Fruit fly (Drosophila melanogaster) Kc167 (cell line): ENCODE data around the gene Sry-delta.

Experiments
- Myc ChIP-seq: fragments of >200 bp; optimal IDR thresholded peaks from 2 replicates; lab custom pipeline; 2017; ENCODE audit warnings: missing external identifiers
- Sin3A ChIP-seq: fragments of >200 bp; optimal IDR thresholded peaks from 2 replicates; lab custom pipeline; 2018; ENCODE audit warnings: missing external identifiers
- h ChIP-seq: fragments of >200 bp; optimal IDR thresholded peaks from 3 replicates; lab custom pipeline; 2018; ENCODE audit warnings: missing external identifiers
- insv ChIP-seq: fragments of >200 bp; optimal IDR thresholded peaks from 3 replicates; lab custom pipeline; 2018; ENCODE audit warnings: missing external identifiers
- psq ChIP-seq: fragments of >200 bp; optimal IDR thresholded peaks from 2 replicates; lab custom pipeline; 2017; ENCODE audit warnings: missing external identifiers
- ttk ChIP-seq: sonication (Bioruptor generic); optimal IDR thresholded peaks from 2 replicates; lab custom pipeline; 2017; ENCODE audit warnings: missing external identifiers

Gene Sry-delta

dm6 chr3R:30060451-30061153 is 17.5 kb downstream of the Sry-delta start:
- no peak for TF ChIP-seq Sin3A (lab: Kevin White, UChicago)
- TF ChIP-seq h, result no peak
- no peak for TF ChIP-seq psq (lab: Kevin White, UChicago)
- TF ChIP-seq insv, result no peak
- TF ChIP-seq ttk (lab: Kevin White, UChicago), result no peak
- no peak for TF ChIP-seq Myc (lab: Kevin White, UChicago)

dm6 chr3R:30061154-30061482 is 18.0 kb downstream of the Sry-delta start:
- TF ChIP-seq h, result no peak
- no peak for TF ChIP-seq Myc (lab: Kevin White, UChicago)
- TF ChIP-seq psq (lab: Kevin White, UChicago), result no peak
- TF ChIP-seq insv, result no peak
- no peak for TF ChIP-seq Sin3A (lab: Kevin White, UChicago)
- no peak for TF ChIP-seq ttk (lab: Kevin White, UChicago)

- no peak for TF ChIP-seq ttk (lab: Kevin White, UChicago)
- TF ChIP-seq psq (lab: Kevin White, UChicago), result no peak
- no peak for TF ChIP-seq insv
- no peak for TF ChIP-seq h
- TF ChIP-seq Sin3A (lab: Kevin White, UChicago), result no peak
- TF ChIP-seq Myc (lab: Kevin White, UChicago), result no peak
Observed at dm6 chr3R:30061980-30062379, 18.8 kb downstream of the Sry-delta start.

dm6 chr3R:30062543-30062942 is 19.4 kb downstream of the Sry-delta start:
- no peak for TF ChIP-seq h
- no peak for TF ChIP-seq Myc (lab: Kevin White, UChicago)
- no peak for TF ChIP-seq Sin3A (lab: Kevin White, UChicago)
- TF ChIP-seq psq (lab: Kevin White, UChicago), result no peak
- TF ChIP-seq ttk (lab: Kevin White, UChicago), result no peak
- TF ChIP-seq insv, result no peak

- TF ChIP-seq Sin3A (lab: Kevin White, UChicago) (no peak), psq (lab: Kevin White, UChicago) (no peak), h (no peak), insv (no peak), ttk (lab: Kevin White, UChicago) (no peak), Myc (lab: Kevin White, UChicago) (no peak)
Observed at dm6 chr3R:30063704-30064103, 20.6 kb downstream of the Sry-delta start.

- TF ChIP-seq psq (lab: Kevin White, UChicago) (no peak), Sin3A (lab: Kevin White, UChicago) (no peak), insv (no peak), ttk (lab: Kevin White, UChicago) (no peak), Myc (lab: Kevin White, UChicago) (no peak), h (no peak)
Observed at dm6 chr3R:30066004-30066403, 22.9 kb downstream of the Sry-delta start.

dm6 chr3R:30070198-30070597 is 27.1 kb downstream of the Sry-delta start:
- TF ChIP-seq h, result no peak
- no peak for TF ChIP-seq psq (lab: Kevin White, UChicago)
- no peak for TF ChIP-seq Myc (lab: Kevin White, UChicago)
- TF ChIP-seq Sin3A (lab: Kevin White, UChicago), result no peak
- no peak for TF ChIP-seq insv
- TF ChIP-seq ttk (lab: Kevin White, UChicago), result no peak

- no peak for TF ChIP-seq psq (lab: Kevin White, UChicago)
Observed at dm6 chr3R:30071827-30072226, 28.7 kb downstream of the Sry-delta start.

- no peak for TF ChIP-seq Myc (lab: Kevin White, UChicago)
- TF ChIP-seq psq (lab: Kevin White, UChicago), result no peak
- no peak for TF ChIP-seq ttk (lab: Kevin White, UChicago)
- no peak for TF ChIP-seq insv
- TF ChIP-seq Sin3A (lab: Kevin White, UChicago), result no peak
- no peak for TF ChIP-seq h
Observed at dm6 chr3R:30076088-30076487, 32.9 kb downstream of the Sry-delta start.

- no peak for TF ChIP-seq Myc (lab: Kevin White, UChicago)
- no peak for TF ChIP-seq psq (lab: Kevin White, UChicago)
- TF ChIP-seq insv, result no peak
- TF ChIP-seq Sin3A (lab: Kevin White, UChicago), result no peak
- no peak for TF ChIP-seq h
- TF ChIP-seq ttk (lab: Kevin White, UChicago), result no peak
Observed at dm6 chr3R:30083215-30083614, 40.1 kb downstream of the Sry-delta start.

- no peak for TF ChIP-seq h
- no peak for TF ChIP-seq Myc (lab: Kevin White, UChicago)
- TF ChIP-seq psq (lab: Kevin White, UChicago), result no peak
- TF ChIP-seq ttk (lab: Kevin White, UChicago), result no peak
Observed at dm6 chr3R:30084137-30084536, 41.0 kb downstream of the Sry-delta start.

dm6 chr3R:30090261-30091006 is 47.3 kb downstream of the Sry-delta start:
- TF ChIP-seq ttk (lab: Kevin White, UChicago), result no peak
- TF ChIP-seq h, result no peak
- no peak for TF ChIP-seq Myc (lab: Kevin White, UChicago)
- TF ChIP-seq insv, result no peak
- no peak for TF ChIP-seq psq (lab: Kevin White, UChicago)
- TF ChIP-seq Sin3A (lab: Kevin White, UChicago), result no peak
